Worm (Caenorhabditis elegans) whole organism, late embryonic: ENCODE measurements around the gene orc-2.

ENCODE experiments used
- C08G9.2 ChIP-seq: sonication (generic microtip); optimal IDR thresholded peaks from 2 replicates; lab custom pipeline; 2016; ENCODE audit warnings: mild to moderate bottlenecking, missing genetic modification characterization, moderate library complexity, missing compliant biosample characterization
- Y22D7AL.16 ChIP-seq: sonication (generic microtip); optimal IDR thresholded peaks from 2 replicates; lab custom pipeline; 2016; ENCODE audit warnings: missing genetic modification characterization, missing compliant biosample characterization
- ceh-14 ChIP-seq: sonication (generic microtip); optimal IDR thresholded peaks from 2 replicates; lab custom pipeline; 2016; ENCODE audit warnings: missing genotype, missing genetic modification characterization, missing compliant biosample characterization
- ceh-24 ChIP-seq: sonication (generic microtip); optimal IDR thresholded peaks from 2 replicates; lab custom pipeline; 2016; ENCODE audit warnings: mild to moderate bottlenecking, missing genetic modification characterization, missing compliant biosample characterization
- hlh-30 ChIP-seq: sonication (generic microtip); optimal IDR thresholded peaks from 2 replicates; lab custom pipeline; 2017; ENCODE audit warnings: antibody characterized with exemption, missing genetic modification characterization, missing compliant biosample characterization; ENCODE audit not compliant: insufficient read depth
- lim-6 ChIP-seq: sonication (generic microtip); optimal IDR thresholded peaks from 2 replicates; lab custom pipeline; 2016; ENCODE audit warnings: missing genetic modification characterization, missing compliant biosample characterization
- nhr-11 ChIP-seq: fragments of 150-350 bp; optimal IDR thresholded peaks from 2 replicates; lab custom pipeline; 2014; ENCODE audit warnings: missing biosample characterization, missing genetic modification characterization

ce11 chrII:10885868-10886514 lies 12.3 kb downstream of the orc-2 start, which contains the start of gene F44F4.3:
- TF ChIP-seq Y22D7AL.16 (tag; lab: Kevin White, UChicago) (no peak), C08G9.2 (tag; lab: Kevin White, UChicago) (no peak), lim-6 (tag; lab: Kevin White, UChicago) (no peak), nhr-11 (tag; lab: Kevin White, UChicago) (no peak), hlh-30 (tag; lab: Kevin White, UChicago) (no peak), ceh-14 (tag; lab: Kevin White, UChicago) (no peak), ceh-24 (tag; lab: Kevin White, UChicago) (no peak)
